Worm (Caenorhabditis elegans) whole organism, L1 larva: ENCODE data around the gene srbc-65.

Experiments
- C34B4.2 ChIP-seq: sonication (generic microtip); optimal IDR thresholded peaks from 2 replicates; lab custom pipeline; 2017; ENCODE audit warnings: mild to moderate bottlenecking, missing genetic modification characterization, missing compliant biosample characterization
- efl-1 ChIP-seq, 4 experiments: fragments of 150-350 bp; optimal IDR thresholded peaks in 3 of 4; peaks in 1 of 4; 1 replicate in 1 of 4; 2 replicates in 3 of 4; lab custom pipeline; 2014; ENCODE audit warnings: missing biosample characterization in 2 of 4, missing genetic modification characterization in 2 of 4, missing genetic modification reagents in 2 of 4

DNA sequence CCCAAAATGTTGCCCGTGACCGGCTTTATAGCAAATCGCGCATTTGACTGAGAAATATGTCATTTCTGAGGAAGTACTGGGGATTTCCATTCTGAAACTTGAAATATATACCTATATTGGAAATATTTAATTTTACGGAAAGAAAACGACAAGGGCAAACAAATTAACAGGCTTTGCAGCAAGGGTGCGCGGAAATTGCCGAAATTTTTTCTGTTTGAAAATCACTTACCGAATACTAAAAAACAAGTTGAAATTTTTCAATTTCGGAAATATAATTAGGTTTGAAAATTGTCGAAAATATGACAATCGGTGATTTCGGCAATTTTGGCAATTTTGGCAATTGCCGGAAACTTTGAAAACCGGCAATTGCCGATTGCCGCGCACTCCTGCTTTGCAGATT, 45.0 kb upstream of the srbc-65 start, which contains the start of gene nhr-54:
- TF ChIP-seq C34B4.2 (tag; lab: Kevin White, UChicago) (no peak), efl-1 (optimal IDR thresholded peaks at IDR 0.05; lab: Kevin White, UChicago) (no peak), efl-1 (GFP tag; optimal IDR thresholded peaks at IDR 0.05 in 1 of 2; lab: Kevin White, UChicago) (no peak)
